Worm (Caenorhabditis elegans) whole organism, midembryonic: ENCODE measurements around the gene trpa-1.

Experiments
- T22C8.4 ChIP-seq: fragments of 200-800 bp; sonication (Bioruptor generic); IDR thresholded peaks from 2 replicates; pipeline ENCODE4 v1.3.6; 2022; ENCODE audit warnings: missing genetic modification characterization, missing compliant biosample characterization
- cog-1 ChIP-seq: sonication (generic microtip); optimal IDR thresholded peaks from 2 replicates; lab custom pipeline; 2016; ENCODE audit warnings: missing genetic modification characterization, missing compliant biosample characterization
- flt-1 ChIP-seq: fragments of 200-800 bp; sonication (Bioruptor generic); IDR thresholded peaks from 2 replicates; pipeline ENCODE4 v1.3.6; 2022; ENCODE audit warnings: missing genetic modification characterization, missing compliant biosample characterization
- klf-2 ChIP-seq: fragments of 200-800 bp; sonication (Bioruptor generic); conservative IDR thresholded peaks from 2 replicates; pipeline ENCODE4 v1.3.6; 2022; ENCODE audit warnings: missing genetic modification reagents, missing genetic modification characterization, missing compliant biosample characterization
- med-1 ChIP-seq: sonication (generic microtip); optimal IDR thresholded peaks from 2 replicates; lab custom pipeline; 2017; ENCODE audit warnings: missing genetic modification characterization, mild to moderate bottlenecking, missing compliant biosample characterization, antibody characterized with exemption, missing genetic modification reagents; ENCODE audit not compliant: insufficient read depth
- ref-1 ChIP-seq: fragments of 200-800 bp; sonication (Bioruptor generic); conservative IDR thresholded peaks from 2 replicates; pipeline ENCODE4 v1.3.6; 2022; ENCODE audit warnings: missing genetic modification reagents, missing genetic modification characterization, missing compliant biosample characterization
- tab-1 ChIP-seq: fragments of 200-800 bp; sonication (Bioruptor generic); IDR thresholded peaks from 2 replicates; pipeline ENCODE4 v1.3.6; 2022; ENCODE audit warnings: missing genetic modification characterization, missing compliant biosample characterization
- ztf-23 ChIP-seq: fragments of 200-800 bp; sonication (Bioruptor generic); IDR thresholded peaks from 2 replicates; pipeline ENCODE4 v1.3.6; 2022; ENCODE audit warnings: missing genetic modification reagents, missing genetic modification characterization, missing compliant biosample characterization
- ztf-29 ChIP-seq: fragments of 200-800 bp; sonication (Bioruptor generic); IDR thresholded peaks from 2 replicates; pipeline ENCODE4 v1.3.6; 2022; ENCODE audit warnings: missing genetic modification reagents, missing genetic modification characterization, missing compliant biosample characterization

The trpa-1 gene

DNA sequence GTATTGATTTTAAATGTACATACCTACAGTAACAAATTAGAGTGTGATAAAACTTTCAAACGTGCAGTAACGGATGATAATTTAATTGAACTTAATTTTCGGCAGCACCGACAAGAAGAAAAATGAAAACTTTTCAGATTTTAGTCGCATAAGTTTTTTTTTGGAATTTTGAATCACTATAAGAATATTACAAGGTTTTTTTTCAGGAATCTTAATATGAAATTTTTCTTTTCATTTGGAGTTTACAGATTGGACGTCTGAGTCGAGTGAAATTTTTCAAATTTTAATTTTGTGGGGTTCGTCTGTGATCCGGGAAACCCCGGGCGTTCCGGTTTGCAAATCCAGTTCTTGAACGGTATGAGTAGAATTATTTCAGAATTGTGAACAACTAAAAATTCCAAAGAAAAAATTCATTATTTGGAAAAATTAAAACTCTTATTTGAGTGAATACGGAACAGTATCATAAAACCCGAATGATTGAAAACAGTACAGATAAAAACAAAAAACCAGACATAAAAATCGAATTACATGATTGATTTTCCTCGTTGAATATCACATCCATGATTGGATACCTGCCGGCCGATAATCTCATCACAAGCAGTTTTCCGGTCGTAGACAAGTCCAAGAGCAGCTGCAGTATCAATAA, 49.1 kb downstream of the trpa-1 start:
- no peak for TF ChIP-seq ztf-23

DNA sequence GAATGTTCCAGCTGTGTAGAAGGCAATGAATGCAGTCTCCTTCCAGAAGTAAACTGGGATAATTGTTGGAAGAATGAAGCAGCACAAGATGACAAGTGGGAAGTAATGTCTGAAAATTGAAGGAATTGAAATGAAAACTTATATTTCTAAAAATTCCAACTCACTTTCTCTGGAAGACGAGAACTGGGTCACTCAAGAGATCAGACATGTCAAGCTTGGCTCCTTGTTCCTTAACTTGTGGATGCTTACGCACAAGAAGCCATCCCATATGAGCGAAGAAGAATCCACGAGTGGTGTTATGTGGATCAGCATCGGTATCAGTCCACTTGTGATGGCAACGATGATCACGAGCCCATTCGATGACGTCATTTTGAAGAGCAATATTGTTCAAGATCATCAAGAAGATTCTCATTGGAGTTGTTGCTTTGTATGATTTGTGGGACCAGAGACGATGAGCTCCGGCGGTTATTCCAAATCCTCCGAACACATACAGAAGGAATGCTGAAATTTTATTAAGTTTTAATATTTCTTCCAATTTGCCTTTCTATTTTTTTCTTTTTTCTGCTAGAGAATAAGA, 50.0 kb downstream of the trpa-1 start:
- TF ChIP-seq T22C8.4 = no peak
- no peak for TF ChIP-seq cog-1
- no peak for TF ChIP-seq flt-1 (GFP tag; lab: Robert Waterston, UW)
- TF ChIP-seq klf-2 (GFP tag; lab: Robert Waterston, UW) = no peak
- no peak for TF ChIP-seq med-1 (GFP tag; lab: Kevin White, UChicago)
- no peak for TF ChIP-seq ztf-23
- no peak for TF ChIP-seq ref-1 (GFP tag; lab: Robert Waterston, UW)
- TF ChIP-seq ztf-29 (GFP tag; lab: Robert Waterston, UW) = no peak
- no peak for TF ChIP-seq tab-1 (GFP tag; lab: Robert Waterston, UW)

DNA sequence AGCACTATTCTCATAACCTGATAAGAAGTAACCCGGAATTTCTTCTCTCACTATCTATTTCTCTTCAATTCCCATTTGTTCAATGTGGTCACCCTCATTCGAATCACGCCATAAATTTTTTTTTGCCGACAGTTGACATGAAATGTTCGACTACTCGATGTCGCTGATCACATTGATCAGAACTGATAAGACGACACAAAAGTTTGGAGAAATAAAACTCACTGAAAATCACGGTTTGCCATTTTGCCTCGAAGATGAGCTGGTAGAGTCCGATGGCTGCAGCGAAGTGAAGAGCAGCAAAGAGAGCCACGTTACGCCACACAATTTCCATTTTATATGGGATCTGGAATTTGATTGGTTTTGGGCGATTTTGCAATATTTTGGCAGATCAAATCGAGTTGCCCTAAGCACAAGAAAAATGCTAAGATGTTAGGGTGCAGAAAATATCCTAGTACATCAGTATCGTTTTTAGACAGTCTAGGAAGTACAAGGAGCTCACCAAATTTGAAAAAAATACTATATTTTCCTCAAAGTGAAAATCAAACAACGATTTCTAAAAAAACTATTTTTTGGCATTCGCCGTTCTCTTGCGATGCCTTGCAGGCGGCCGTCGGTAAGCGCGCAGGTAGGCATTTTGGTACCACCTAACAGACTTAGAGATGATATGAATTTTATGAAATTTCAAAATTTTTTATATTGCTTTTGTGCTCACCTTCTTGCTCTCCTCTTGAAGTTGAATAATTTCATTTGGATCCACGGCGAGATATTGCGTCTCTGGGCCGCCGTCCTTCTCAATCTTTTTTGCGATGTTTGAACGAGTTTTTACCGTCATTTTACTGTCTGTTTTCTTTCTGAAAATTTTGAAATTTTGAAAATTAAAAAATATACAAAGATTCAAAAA, 50.8 kb downstream of the trpa-1 start, which contains the start of gene fat-6:
Gene fat-6, minus strand, starts transcription at position 851 of the 901 bp plus-strand sequence.
- TF ChIP-seq cog-1 (no peak), ztf-23 (no peak), tab-1 (GFP tag; lab: Robert Waterston, UW) (no peak), med-1 (GFP tag; lab: Kevin White, UChicago) (no peak), T22C8.4 (no peak), ref-1 (GFP tag; lab: Robert Waterston, UW) (no peak), flt-1 (GFP tag; lab: Robert Waterston, UW) (no peak), ztf-29 (GFP tag; lab: Robert Waterston, UW) (no peak), klf-2 (GFP tag; lab: Robert Waterston, UW) (no peak)

DNA sequence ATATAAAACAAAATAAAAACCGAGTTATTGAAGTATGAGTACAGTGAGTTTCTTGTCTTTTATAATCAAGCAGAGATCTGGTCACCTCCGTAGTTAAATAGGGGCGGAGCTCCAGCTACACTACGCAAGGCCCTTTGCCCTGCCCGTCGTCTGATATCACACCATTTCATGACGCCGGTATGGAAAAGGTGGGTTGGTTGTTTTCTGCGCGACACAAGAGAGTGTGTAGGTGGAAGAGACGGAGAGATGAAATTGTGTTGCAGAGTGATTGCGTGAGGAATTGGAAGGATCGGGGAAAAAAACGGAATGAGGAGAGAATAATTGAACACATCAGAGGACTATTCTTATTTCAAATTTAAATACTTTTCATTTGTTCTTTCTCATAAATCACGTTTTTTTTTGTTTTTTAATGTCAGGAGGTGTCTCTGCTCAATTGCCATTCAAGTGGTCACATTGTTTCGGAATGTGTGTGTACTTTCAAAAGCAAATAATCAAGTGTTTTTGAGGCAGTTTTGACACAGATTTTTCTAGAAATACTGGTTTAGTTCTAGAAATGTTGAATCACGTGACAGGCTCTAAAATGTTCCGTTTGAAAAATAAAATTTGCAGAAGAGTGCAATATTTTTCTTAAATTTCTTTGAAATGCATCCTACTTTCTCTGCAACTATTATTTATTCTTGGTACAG, 51.6 kb downstream of the trpa-1 start, which contains the start of gene ZK822.9:
Gene ZK822.9, plus strand, starts transcription at position 180 of the 686 bp plus-strand sequence.
- TF ChIP-seq klf-2 (GFP tag; lab: Robert Waterston, UW) (no peak), ztf-29 (GFP tag; lab: Robert Waterston, UW) (no peak), ztf-23 (no peak), T22C8.4 (no peak), med-1 (GFP tag; lab: Kevin White, UChicago) (no peak), cog-1 (no peak), ref-1 (GFP tag; lab: Robert Waterston, UW) (no peak), flt-1 (GFP tag; lab: Robert Waterston, UW) (no peak), tab-1 (GFP tag; lab: Robert Waterston, UW) (no peak)

DNA sequence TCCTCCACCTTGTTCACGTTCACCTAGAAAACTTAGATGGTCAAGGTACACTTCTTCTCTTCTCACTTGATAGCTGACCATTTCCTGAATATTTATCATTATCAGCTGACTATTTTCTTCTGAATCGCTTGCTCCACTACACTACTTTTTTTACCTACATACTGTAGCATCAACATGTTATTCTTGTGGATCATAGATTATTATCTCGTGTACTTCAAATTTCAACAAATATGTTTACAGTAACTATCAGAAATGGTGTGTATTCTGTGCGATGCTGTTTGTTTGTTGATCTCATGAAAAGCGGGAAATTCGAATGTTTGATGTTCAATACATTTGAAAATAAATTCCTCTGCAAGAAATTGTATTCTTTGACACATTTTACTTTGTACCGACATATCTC, 52.6 kb downstream of the trpa-1 start, which contains the start of gene ZK822.10:
Gene ZK822.10, plus strand, starts transcription at position 231 of the 400 bp plus-strand sequence.
- TF ChIP-seq ztf-23 = no peak
- TF ChIP-seq klf-2 (GFP tag; lab: Robert Waterston, UW) = no peak
- no peak for TF ChIP-seq T22C8.4
- TF ChIP-seq tab-1 (GFP tag; lab: Robert Waterston, UW) = no peak
- no peak for TF ChIP-seq med-1 (GFP tag; lab: Kevin White, UChicago)
- no peak for TF ChIP-seq ztf-29 (GFP tag; lab: Robert Waterston, UW)
- TF ChIP-seq cog-1 = no peak
- no peak for TF ChIP-seq ref-1 (GFP tag; lab: Robert Waterston, UW)
- TF ChIP-seq flt-1 (GFP tag; lab: Robert Waterston, UW) = no peak

DNA sequence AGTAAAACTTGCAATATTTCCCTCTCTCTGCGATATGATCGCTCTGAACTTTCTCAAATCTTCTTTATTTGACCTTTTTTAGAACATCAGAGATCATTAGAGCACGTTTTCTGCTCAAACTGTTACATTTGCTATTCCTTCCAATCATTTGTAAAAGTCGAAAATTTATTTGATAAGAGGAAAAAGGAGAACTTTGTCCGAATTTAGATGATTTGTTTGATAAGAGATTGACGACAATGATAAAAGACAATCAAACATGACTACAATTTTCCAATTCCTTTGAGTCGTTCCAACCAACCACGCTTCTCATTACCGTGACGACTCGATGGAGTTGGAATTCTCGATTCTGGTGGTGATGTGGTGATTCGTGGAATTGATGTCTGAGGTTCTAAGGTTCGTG, 53.6 kb downstream of the trpa-1 start:
- TF ChIP-seq med-1 (GFP tag; lab: Kevin White, UChicago) (no peak), cog-1 (no peak), klf-2 (GFP tag; lab: Robert Waterston, UW) (no peak), ref-1 (GFP tag; lab: Robert Waterston, UW) (no peak), T22C8.4 (no peak), ztf-23 (no peak), ztf-29 (GFP tag; lab: Robert Waterston, UW) (no peak), tab-1 (GFP tag; lab: Robert Waterston, UW) (no peak), flt-1 (GFP tag; lab: Robert Waterston, UW) (no peak)

DNA sequence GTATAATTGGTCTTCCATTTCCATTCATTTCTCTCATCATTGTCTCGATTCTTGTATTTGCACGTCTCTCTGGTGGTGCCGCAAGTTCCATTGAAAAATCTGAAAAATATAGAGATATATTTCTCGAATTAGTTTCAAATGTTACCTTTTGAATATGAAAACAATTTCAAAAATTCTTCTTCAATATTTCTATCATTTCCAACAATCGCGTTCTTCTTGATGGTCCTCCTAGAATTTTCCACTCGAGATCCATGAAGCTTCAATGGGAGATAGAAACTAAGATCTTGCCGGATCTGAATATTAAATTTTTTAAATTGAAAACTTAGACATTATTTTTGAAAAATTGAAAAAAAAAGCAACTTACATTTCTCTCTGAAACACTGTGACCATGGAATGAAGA, 54.7 kb downstream of the trpa-1 start:
- TF ChIP-seq klf-2 (GFP tag; lab: Robert Waterston, UW) (no peak), flt-1 (GFP tag; lab: Robert Waterston, UW) (no peak), med-1 (GFP tag; lab: Kevin White, UChicago) (no peak), ztf-29 (GFP tag; lab: Robert Waterston, UW) (no peak), ztf-23 (no peak), T22C8.4 (no peak), tab-1 (GFP tag; lab: Robert Waterston, UW) (no peak), ref-1 (GFP tag; lab: Robert Waterston, UW) (no peak), cog-1 (no peak)

DNA sequence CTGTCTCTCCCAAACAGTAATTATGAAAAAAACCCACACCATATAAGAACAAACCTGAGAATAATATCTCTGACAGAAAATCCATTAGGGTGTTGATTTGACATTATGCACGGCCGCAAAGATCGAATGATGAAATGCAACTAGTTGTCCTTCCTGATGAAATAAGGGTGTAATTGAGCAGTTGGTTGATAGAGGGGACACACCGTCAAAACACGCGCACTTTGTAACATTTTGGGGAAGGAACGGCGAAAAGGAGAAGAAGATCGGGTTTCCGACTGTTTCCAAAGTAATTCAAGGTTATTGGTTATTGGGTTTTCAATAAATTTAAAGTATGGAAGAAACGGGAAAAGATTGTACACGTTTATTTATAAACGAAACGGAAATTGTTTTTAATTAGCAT, 57.7 kb downstream of the trpa-1 start, which contains the start of gene ZK822.1:
Gene ZK822.1, minus strand, starts transcription at position 121 of the 400 bp plus-strand sequence.
- TF ChIP-seq ztf-23 (no peak), cog-1 (no peak), ztf-29 (GFP tag; lab: Robert Waterston, UW) (no peak), med-1 (GFP tag; lab: Kevin White, UChicago) (no peak), T22C8.4 (no peak), tab-1 (GFP tag; lab: Robert Waterston, UW) (no peak), flt-1 (GFP tag; lab: Robert Waterston, UW) (no peak), ref-1 (GFP tag; lab: Robert Waterston, UW) (no peak), klf-2 (GFP tag; lab: Robert Waterston, UW) (no peak)
